Worm (Caenorhabditis elegans) whole organism, late embryonic: ENCODE results near the gene eor-2.
A peak's percentile ranks its signal among the peaks of the same experiment; 100 is the strongest.

Source experiments
- F13H6.1 ChIP-seq: sonication (generic microtip); optimal IDR thresholded peaks from 2 replicates; lab custom pipeline; 2016; ENCODE audit warnings: missing genetic modification characterization, missing compliant biosample characterization
- K09A11.1 ChIP-seq: sonication (generic microtip); optimal IDR thresholded peaks from 2 replicates; lab custom pipeline; 2017; ENCODE audit warnings: antibody characterized with exemption, mild to moderate bottlenecking, missing genetic modification characterization, missing compliant biosample characterization; ENCODE audit not compliant: insufficient read depth
- Y22D7AL.16 ChIP-seq: sonication (generic microtip); optimal IDR thresholded peaks from 2 replicates; lab custom pipeline; 2016; ENCODE audit warnings: missing genetic modification characterization, missing compliant biosample characterization
- ceh-14 ChIP-seq: sonication (generic microtip); optimal IDR thresholded peaks from 2 replicates; lab custom pipeline; 2016; ENCODE audit warnings: missing genotype, missing genetic modification characterization, missing compliant biosample characterization
- ceh-18 ChIP-seq: sonication (generic microtip); optimal IDR thresholded peaks from 2 replicates; lab custom pipeline; 2016; ENCODE audit warnings: missing genetic modification characterization, missing compliant biosample characterization
- ceh-30 ChIP-seq: fragments of 150-350 bp; optimal IDR thresholded peaks from 2 replicates; lab custom pipeline; 2014; ENCODE audit warnings: missing biosample characterization, missing genetic modification characterization
- ceh-31 ChIP-seq: sonication (generic microtip); optimal IDR thresholded peaks from 2 replicates; lab custom pipeline; 2016; ENCODE audit warnings: missing genetic modification characterization, missing compliant biosample characterization
- ceh-34 ChIP-seq: sonication (generic microtip); optimal IDR thresholded peaks from 2 replicates; lab custom pipeline; 2016; ENCODE audit warnings: mild to moderate bottlenecking, missing genetic modification characterization, missing compliant biosample characterization
- ceh-48 ChIP-seq: sonication (generic microtip); optimal IDR thresholded peaks from 2 replicates; lab custom pipeline; 2016; ENCODE audit warnings: missing genetic modification characterization, inconsistent platforms, missing compliant biosample characterization
- ceh-6 ChIP-seq: fragments of 200-800 bp; sonication (Bioruptor generic); optimal IDR thresholded peaks from 2 replicates; lab custom pipeline; 2018; ENCODE audit warnings: mild to moderate bottlenecking, missing genetic modification characterization, missing compliant biosample characterization
- ceh-9 ChIP-seq: sonication (generic microtip); optimal IDR thresholded peaks from 2 replicates; lab custom pipeline; 2016; ENCODE audit warnings: mild to moderate bottlenecking, missing genetic modification characterization, inconsistent platforms, missing compliant biosample characterization
- che-1 ChIP-seq: sonication (generic microtip); optimal IDR thresholded peaks from 2 replicates; lab custom pipeline; 2016; ENCODE audit warnings: mild to moderate bottlenecking, missing genetic modification characterization, missing compliant biosample characterization
- dmd-4 ChIP-seq: sonication (generic microtip); optimal IDR thresholded peaks from 2 replicates; lab custom pipeline; 2016; ENCODE audit warnings: borderline replicate concordance, missing genetic modification characterization, missing compliant biosample characterization
- dve-1 ChIP-seq: sonication (generic microtip); optimal IDR thresholded peaks from 2 replicates; lab custom pipeline; 2017; ENCODE audit warnings: antibody characterized with exemption, mild to moderate bottlenecking, missing genetic modification characterization, missing compliant biosample characterization
- elt-2 ChIP-seq: sonication (generic microtip); optimal IDR thresholded peaks from 2 replicates; lab custom pipeline; 2016; ENCODE audit warnings: missing genetic modification reagents, missing genetic modification characterization, missing compliant biosample characterization
- fkh-6 ChIP-seq: sonication (generic microtip); optimal IDR thresholded peaks from 2 replicates; lab custom pipeline; 2016; ENCODE audit warnings: missing genetic modification characterization, missing compliant biosample characterization
- hlh-13 ChIP-seq: fragments of 200-800 bp; sonication (Bioruptor generic); optimal IDR thresholded peaks from 2 replicates; lab custom pipeline; 2018; ENCODE audit warnings: mild to moderate bottlenecking, missing genetic modification characterization, missing compliant biosample characterization
- hlh-6 ChIP-seq: sonication (generic microtip); optimal IDR thresholded peaks from 2 replicates; lab custom pipeline; 2016; ENCODE audit warnings: missing genotype, missing genetic modification characterization, missing compliant biosample characterization
- hlh-8 ChIP-seq: sonication (generic microtip); optimal IDR thresholded peaks from 2 replicates; lab custom pipeline; 2016; ENCODE audit warnings: missing genotype, missing genetic modification characterization, missing compliant biosample characterization
- lin-11 ChIP-seq: fragments of 200-800 bp; sonication (Bioruptor generic); optimal IDR thresholded peaks from 2 replicates; lab custom pipeline; 2018; ENCODE audit warnings: mild to moderate bottlenecking, missing genetic modification characterization, missing compliant biosample characterization
- nfya-1 ChIP-seq: sonication (generic microtip); optimal IDR thresholded peaks from 2 replicates; lab custom pipeline; 2017; ENCODE audit warnings: missing genetic modification characterization, mild to moderate bottlenecking, missing compliant biosample characterization, antibody characterized with exemption, moderate library complexity
- odd-2 ChIP-seq: sonication (generic microtip); optimal IDR thresholded peaks from 2 replicates; lab custom pipeline; 2017; ENCODE audit warnings: antibody characterized with exemption, mild to moderate bottlenecking, missing genetic modification characterization, missing compliant biosample characterization
- pat-9 ChIP-seq: fragments of 200-800 bp; sonication (Bioruptor generic); optimal IDR thresholded peaks from 2 replicates; lab custom pipeline; 2018; ENCODE audit warnings: mild to moderate bottlenecking, missing genetic modification characterization, moderate library complexity, missing compliant biosample characterization
- pax-1 ChIP-seq: fragments of 150-350 bp; optimal IDR thresholded peaks from 2 replicates; lab custom pipeline; 2014; ENCODE audit warnings: missing biosample characterization, missing genetic modification characterization
- pqm-1 ChIP-seq: sonication (generic microtip); optimal IDR thresholded peaks from 2 replicates; lab custom pipeline; 2016; ENCODE audit warnings: missing genetic modification characterization, missing compliant biosample characterization
- ref-2 ChIP-seq: sonication (generic microtip); optimal IDR thresholded peaks from 2 replicates; lab custom pipeline; 2016; ENCODE audit warnings: missing genetic modification characterization, missing compliant biosample characterization
- rnt-1 ChIP-seq: sonication (generic microtip); optimal IDR thresholded peaks from 2 replicates; lab custom pipeline; 2016; ENCODE audit warnings: missing genetic modification characterization, missing compliant biosample characterization
- sdc-2 ChIP-seq: sonication (generic microtip); optimal IDR thresholded peaks from 2 replicates; lab custom pipeline; 2016; ENCODE audit warnings: missing genotype, missing genetic modification characterization, missing compliant biosample characterization
- syd-9 ChIP-seq: sonication (generic microtip); optimal IDR thresholded peaks from 2 replicates; lab custom pipeline; 2016; ENCODE audit warnings: mild to moderate bottlenecking, missing genetic modification characterization, moderate library complexity, missing compliant biosample characterization
- tbx-2 ChIP-seq: sonication (generic microtip); optimal IDR thresholded peaks from 2 replicates; lab custom pipeline; 2016; ENCODE audit warnings: missing genetic modification characterization, missing compliant biosample characterization
- ttx-3 ChIP-seq: sonication (generic microtip); optimal IDR thresholded peaks from 2 replicates; lab custom pipeline; 2016; ENCODE audit warnings: missing genetic modification reagents, missing genetic modification characterization, missing compliant biosample characterization
- unc-3 ChIP-seq, 2 experiments: fragments of 200-800 bp in 1 of 2; sonication (Bioruptor generic) in 1 of 2; sonication (generic microtip) in 1 of 2; conservative IDR thresholded peaks in 1 of 2; optimal IDR thresholded peaks in 1 of 2; 2 replicates each; pipeline versions ENCODE4 v1.3.6 to Lab custom; 2016 to 2022; ENCODE audit warnings: missing compliant biosample characterization in 2 of 2, missing genetic modification characterization in 2 of 2, missing genetic modification reagents in 1 of 2
- unc-42 ChIP-seq: sonication (generic microtip); optimal IDR thresholded peaks from 2 replicates; lab custom pipeline; 2016; ENCODE audit warnings: missing genotype, missing genetic modification characterization, missing compliant biosample characterization
- unc-55 ChIP-seq: sonication (generic microtip); optimal IDR thresholded peaks from 2 replicates; lab custom pipeline; 2017; ENCODE audit warnings: missing biosample characterization, missing genetic modification reagents, missing genetic modification characterization
- zip-5 ChIP-seq: sonication (generic microtip); optimal IDR thresholded peaks from 2 replicates; lab custom pipeline; 2016; ENCODE audit warnings: missing genetic modification characterization, missing compliant biosample characterization
- ztf-16 ChIP-seq: sonication (generic microtip); optimal IDR thresholded peaks from 2 replicates; lab custom pipeline; 2017; ENCODE audit warnings: missing genetic modification characterization, missing compliant biosample characterization

The eor-2 gene

ce11 chrX:14560297-14560680 lies 42.5 kb upstream of the eor-2 start (continued):
- TF ChIP-seq syd-9 (tag; lab: Kevin White, UChicago) (peak; percentile 31), hlh-13 (no peak), ref-2 (tag; lab: Kevin White, UChicago) (peak; percentile 86), ceh-18 (peak; percentile 95), K09A11.1 (tag; lab: Kevin White, UChicago) (peak; percentile 53), ceh-48 (no peak), dve-1 (tag; lab: Kevin White, UChicago) (peak; percentile 97), pqm-1 (tag; lab: Kevin White, UChicago) (peak; percentile 60), unc-3 (GFP tag; conservative IDR thresholded peaks at IDR 0.05; lab: Robert Waterston, UW) (no peak), unc-3 (tag; optimal IDR thresholded peaks at IDR 0.05; lab: Kevin White, UChicago) (no peak), ttx-3 (tag; lab: Kevin White, UChicago) (no peak), dmd-4 (tag; lab: Kevin White, UChicago) (peak; percentile 53), tbx-2 (tag; lab: Kevin White, UChicago) (peak; percentile 94), ceh-14 (tag; lab: Kevin White, UChicago) (peak; percentile 74), lin-11 (tag; lab: Kevin White, UChicago) (no peak), elt-2 (tag; lab: Kevin White, UChicago) (peak; percentile 43), odd-2 (no peak), sdc-2 (tag; lab: Kevin White, UChicago) (peak; percentile 61), ztf-16 (tag; lab: Kevin White, UChicago) (peak; percentile 58)

- TF ChIP-seq nfya-1 (tag; lab: Kevin White, UChicago) (peak; percentile 49), ceh-34 (tag; lab: Kevin White, UChicago) (peak; percentile 25), pat-9 (no peak), tbx-2 (tag; lab: Kevin White, UChicago) (peak; percentile 67), ceh-31 (peak; percentile 11), ceh-6 (GFP tag; lab: Kevin White, UChicago) (no peak), hlh-6 (tag; lab: Kevin White, UChicago) (peak; percentile 4), unc-55 (GFP tag; lab: Kevin White, UChicago) (peak; percentile 1), K09A11.1 (tag; lab: Kevin White, UChicago) (no peak), pqm-1 (tag; lab: Kevin White, UChicago) (no peak), rnt-1 (tag; lab: Kevin White, UChicago) (peak; percentile 2), sdc-2 (tag; lab: Kevin White, UChicago) (no peak), unc-42 (tag; lab: Kevin White, UChicago) (peak; percentile 81), ceh-18 (peak; percentile 72), che-1 (no peak)
Observed at ce11 chrX:14561416-14561973, 41.3 kb upstream of the eor-2 start.

- TF ChIP-seq ceh-31 (no peak), Y22D7AL.16 (tag; lab: Kevin White, UChicago) (no peak), fkh-6 (no peak), ceh-9 (tag; lab: Kevin White, UChicago) (no peak), ceh-6 (GFP tag; lab: Kevin White, UChicago) (no peak), ceh-34 (tag; lab: Kevin White, UChicago) (no peak), pax-1 (tag; lab: Kevin White, UChicago) (no peak), nfya-1 (tag; lab: Kevin White, UChicago) (no peak), ceh-30 (no peak), hlh-8 (no peak), pqm-1 (tag; lab: Kevin White, UChicago) (no peak), F13H6.1 (tag; lab: Kevin White, UChicago) (no peak), zip-5 (tag; lab: Kevin White, UChicago) (no peak)
Observed at ce11 chrX:14562286-14563086, 40.3 kb upstream of the eor-2 start.
